Worm (Caenorhabditis elegans) whole organism, late embryonic: ENCODE measurements around the gene F21C10.4.
A peak's percentile ranks its signal among the peaks of the same experiment; 100 is the strongest.

Experiments used
- C08G9.2 ChIP-seq: sonication (generic microtip); optimal IDR thresholded peaks from 2 replicates; lab custom pipeline; 2016; ENCODE audit warnings: mild to moderate bottlenecking, missing genetic modification characterization, moderate library complexity, missing compliant biosample characterization
- C38D4.7 ChIP-seq: fragments of 200-800 bp; sonication (Bioruptor generic); optimal IDR thresholded peaks from 2 replicates; lab custom pipeline; 2018; ENCODE audit warnings: mild to moderate bottlenecking, missing genetic modification characterization, moderate library complexity, missing compliant biosample characterization
- F13H6.1 ChIP-seq: sonication (generic microtip); optimal IDR thresholded peaks from 2 replicates; lab custom pipeline; 2016; ENCODE audit warnings: missing genetic modification characterization, missing compliant biosample characterization
- K09A11.1 ChIP-seq: sonication (generic microtip); optimal IDR thresholded peaks from 2 replicates; lab custom pipeline; 2017; ENCODE audit warnings: antibody characterized with exemption, mild to moderate bottlenecking, missing genetic modification characterization, missing compliant biosample characterization; ENCODE audit not compliant: insufficient read depth
- T23F11.4 ChIP-seq: fragments of 200-800 bp; sonication (Bioruptor generic); optimal IDR thresholded peaks from 2 replicates; lab custom pipeline; 2018; ENCODE audit warnings: mild to moderate bottlenecking, missing genetic modification characterization, missing compliant biosample characterization
- ahr-1 ChIP-seq: sonication (generic microtip); optimal IDR thresholded peaks from 2 replicates; lab custom pipeline; 2016; ENCODE audit warnings: missing genetic modification characterization, missing compliant biosample characterization
- ceh-14 ChIP-seq: sonication (generic microtip); optimal IDR thresholded peaks from 2 replicates; lab custom pipeline; 2016; ENCODE audit warnings: missing genotype, missing genetic modification characterization, missing compliant biosample characterization
- ceh-18 ChIP-seq: sonication (generic microtip); optimal IDR thresholded peaks from 2 replicates; lab custom pipeline; 2016; ENCODE audit warnings: missing genetic modification characterization, missing compliant biosample characterization
- ceh-19 ChIP-seq: fragments of 200-800 bp; sonication (Bioruptor generic); optimal IDR thresholded peaks from 2 replicates; lab custom pipeline; 2018; ENCODE audit warnings: mild to moderate bottlenecking, missing genetic modification characterization, missing compliant biosample characterization
- ceh-22 ChIP-seq: sonication (generic microtip); optimal IDR thresholded peaks from 2 replicates; lab custom pipeline; 2017; ENCODE audit warnings: missing biosample characterization, missing genetic modification characterization
- ceh-24 ChIP-seq: sonication (generic microtip); optimal IDR thresholded peaks from 2 replicates; lab custom pipeline; 2016; ENCODE audit warnings: mild to moderate bottlenecking, missing genetic modification characterization, missing compliant biosample characterization
- ceh-31 ChIP-seq: sonication (generic microtip); optimal IDR thresholded peaks from 2 replicates; lab custom pipeline; 2016; ENCODE audit warnings: missing genetic modification characterization, missing compliant biosample characterization
- ceh-34 ChIP-seq: sonication (generic microtip); optimal IDR thresholded peaks from 2 replicates; lab custom pipeline; 2016; ENCODE audit warnings: mild to moderate bottlenecking, missing genetic modification characterization, missing compliant biosample characterization
- ceh-45 ChIP-seq: fragments of 200-800 bp; sonication (Bioruptor generic); IDR thresholded peaks from 2 replicates; pipeline ENCODE4 v1.3.6; 2022; ENCODE audit warnings: missing genetic modification reagents, missing genetic modification characterization, missing compliant biosample characterization
- ceh-6 ChIP-seq: fragments of 200-800 bp; sonication (Bioruptor generic); optimal IDR thresholded peaks from 2 replicates; lab custom pipeline; 2018; ENCODE audit warnings: mild to moderate bottlenecking, missing genetic modification characterization, missing compliant biosample characterization
- ceh-9 ChIP-seq: sonication (generic microtip); optimal IDR thresholded peaks from 2 replicates; lab custom pipeline; 2016; ENCODE audit warnings: mild to moderate bottlenecking, missing genetic modification characterization, inconsistent platforms, missing compliant biosample characterization
- dve-1 ChIP-seq: sonication (generic microtip); optimal IDR thresholded peaks from 2 replicates; lab custom pipeline; 2017; ENCODE audit warnings: antibody characterized with exemption, mild to moderate bottlenecking, missing genetic modification characterization, missing compliant biosample characterization
- elt-2 ChIP-seq: sonication (generic microtip); optimal IDR thresholded peaks from 2 replicates; lab custom pipeline; 2016; ENCODE audit warnings: missing genetic modification reagents, missing genetic modification characterization, missing compliant biosample characterization
- gmeb-2 ChIP-seq: sonication (generic microtip); optimal IDR thresholded peaks from 2 replicates; lab custom pipeline; 2016; ENCODE audit warnings: missing genetic modification characterization, inconsistent platforms, missing compliant biosample characterization
- hlh-30 ChIP-seq: sonication (generic microtip); optimal IDR thresholded peaks from 2 replicates; lab custom pipeline; 2017; ENCODE audit warnings: antibody characterized with exemption, missing genetic modification characterization, missing compliant biosample characterization; ENCODE audit not compliant: insufficient read depth
- hlh-6 ChIP-seq: sonication (generic microtip); optimal IDR thresholded peaks from 2 replicates; lab custom pipeline; 2016; ENCODE audit warnings: missing genotype, missing genetic modification characterization, missing compliant biosample characterization
- hlh-8 ChIP-seq: sonication (generic microtip); optimal IDR thresholded peaks from 2 replicates; lab custom pipeline; 2016; ENCODE audit warnings: missing genotype, missing genetic modification characterization, missing compliant biosample characterization
- lim-6 ChIP-seq: sonication (generic microtip); optimal IDR thresholded peaks from 2 replicates; lab custom pipeline; 2016; ENCODE audit warnings: missing genetic modification characterization, missing compliant biosample characterization
- mec-3 ChIP-seq: sonication (generic microtip); optimal IDR thresholded peaks from 2 replicates; lab custom pipeline; 2016; ENCODE audit warnings: borderline replicate concordance, missing genetic modification characterization, missing compliant biosample characterization
- nfya-1 ChIP-seq: sonication (generic microtip); optimal IDR thresholded peaks from 2 replicates; lab custom pipeline; 2017; ENCODE audit warnings: missing genetic modification characterization, mild to moderate bottlenecking, missing compliant biosample characterization, antibody characterized with exemption, moderate library complexity
- nhr-11 ChIP-seq: fragments of 150-350 bp; optimal IDR thresholded peaks from 2 replicates; lab custom pipeline; 2014; ENCODE audit warnings: missing biosample characterization, missing genetic modification characterization
- pag-3 ChIP-seq: sonication (generic microtip); optimal IDR thresholded peaks from 2 replicates; lab custom pipeline; 2016; ENCODE audit warnings: missing compliant biosample characterization, missing genetic modification characterization, borderline replicate concordance
- pat-9 ChIP-seq: fragments of 200-800 bp; sonication (Bioruptor generic); optimal IDR thresholded peaks from 2 replicates; lab custom pipeline; 2018; ENCODE audit warnings: mild to moderate bottlenecking, missing genetic modification characterization, moderate library complexity, missing compliant biosample characterization
- pqm-1 ChIP-seq: sonication (generic microtip); optimal IDR thresholded peaks from 2 replicates; lab custom pipeline; 2016; ENCODE audit warnings: missing genetic modification characterization, missing compliant biosample characterization
- sdc-2 ChIP-seq: sonication (generic microtip); optimal IDR thresholded peaks from 2 replicates; lab custom pipeline; 2016; ENCODE audit warnings: missing genotype, missing genetic modification characterization, missing compliant biosample characterization
- sox-4 ChIP-seq: sonication (generic microtip); optimal IDR thresholded peaks from 2 replicates; lab custom pipeline; 2017; ENCODE audit warnings: mild to moderate bottlenecking, missing genetic modification characterization, inconsistent platforms, missing compliant biosample characterization
- tbx-7 ChIP-seq: sonication (generic microtip); optimal IDR thresholded peaks from 2 replicates; lab custom pipeline; 2016; ENCODE audit warnings: missing genotype, missing genetic modification characterization, missing compliant biosample characterization
- unc-42 ChIP-seq: sonication (generic microtip); optimal IDR thresholded peaks from 2 replicates; lab custom pipeline; 2016; ENCODE audit warnings: missing genotype, missing genetic modification characterization, missing compliant biosample characterization
- unc-55 ChIP-seq: sonication (generic microtip); optimal IDR thresholded peaks from 2 replicates; lab custom pipeline; 2017; ENCODE audit warnings: missing biosample characterization, missing genetic modification reagents, missing genetic modification characterization
- unc-86 ChIP-seq: sonication (generic microtip); optimal IDR thresholded peaks from 2 replicates; lab custom pipeline; 2016; ENCODE audit warnings: missing genetic modification characterization, missing compliant biosample characterization
- zip-5 ChIP-seq: sonication (generic microtip); optimal IDR thresholded peaks from 2 replicates; lab custom pipeline; 2016; ENCODE audit warnings: missing genetic modification characterization, missing compliant biosample characterization
- ztf-16 ChIP-seq: sonication (generic microtip); optimal IDR thresholded peaks from 2 replicates; lab custom pipeline; 2017; ENCODE audit warnings: missing genetic modification characterization, missing compliant biosample characterization

F21C10.4 gene

DNA sequence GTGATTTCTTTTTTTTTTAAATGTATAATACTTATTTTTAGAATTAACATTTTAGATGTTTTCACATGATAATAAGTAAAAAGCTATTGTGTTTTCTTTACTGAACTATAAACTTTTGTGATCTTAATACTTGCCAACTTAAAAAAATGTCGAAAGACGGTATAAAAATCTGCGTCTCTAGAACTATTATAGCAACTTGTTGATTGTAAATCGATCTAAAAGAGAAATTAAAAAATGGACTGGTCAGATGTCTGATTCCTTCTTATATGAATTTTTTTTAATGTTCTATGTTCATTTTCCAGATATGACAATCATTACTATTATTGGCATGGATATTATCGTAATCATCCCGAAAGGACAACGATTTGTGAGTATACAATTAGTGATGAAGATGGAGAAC lies 1.4 kb downstream of the F21C10.4 start, which contains the start of gene F21C10.3:
Gene F21C10.3 (plus strand): TSS at position 301 of the 400 bp plus-strand sequence.
- no peak for TF ChIP-seq hlh-6 (tag; lab: Kevin White, UChicago)
- TF ChIP-seq elt-2 (tag; lab: Kevin White, UChicago), result no peak
- TF ChIP-seq gmeb-2, result no peak
- no peak for TF ChIP-seq ceh-18 (tag; lab: Kevin White, UChicago)
- no peak for TF ChIP-seq ahr-1 (tag; lab: Kevin White, UChicago)
- TF ChIP-seq hlh-30, result no peak
- no peak for TF ChIP-seq hlh-8 (tag; lab: Kevin White, UChicago)
- TF ChIP-seq unc-86 (tag; lab: Kevin White, UChicago), result no peak
- no peak for TF ChIP-seq C38D4.7 (GFP tag; lab: Kevin White, UChicago)
- TF ChIP-seq pqm-1 (tag; lab: Kevin White, UChicago), result no peak
- TF ChIP-seq nfya-1 (tag; lab: Kevin White, UChicago), result no peak
- TF ChIP-seq K09A11.1, result no peak
- no peak for TF ChIP-seq lim-6
- TF ChIP-seq tbx-7 (tag; lab: Kevin White, UChicago), result no peak
- no peak for TF ChIP-seq unc-55
- no peak for TF ChIP-seq ceh-9
- no peak for TF ChIP-seq ceh-6 (GFP tag; lab: Kevin White, UChicago)
- TF ChIP-seq, all 69 proteins: peak for 0

DNA sequence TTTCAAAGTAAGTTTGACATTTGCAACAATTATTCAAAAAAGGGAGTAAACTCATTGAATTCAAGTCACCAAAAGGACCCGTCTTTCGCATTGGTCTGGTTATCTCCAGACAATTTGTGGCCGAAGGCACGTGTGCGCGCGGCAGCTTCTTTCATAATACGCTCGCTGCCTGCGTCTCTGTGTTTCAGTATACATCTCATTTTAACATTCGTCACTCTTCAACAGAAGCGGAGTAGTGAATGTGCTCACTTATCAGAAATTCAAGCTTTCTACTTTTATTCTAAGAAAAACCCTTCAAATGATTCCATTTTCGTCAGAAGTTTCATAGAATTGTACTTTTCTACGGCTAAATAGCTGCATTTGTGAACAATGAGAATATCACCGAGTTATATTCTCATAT lies 2.1 kb downstream of the F21C10.4 start:
- no peak for TF ChIP-seq pat-9 (tag; lab: Kevin White, UChicago)
- TF ChIP-seq unc-42 (tag; lab: Kevin White, UChicago), result peak; percentile 40
- TF ChIP-seq hlh-30, result peak; percentile 27

DNA sequence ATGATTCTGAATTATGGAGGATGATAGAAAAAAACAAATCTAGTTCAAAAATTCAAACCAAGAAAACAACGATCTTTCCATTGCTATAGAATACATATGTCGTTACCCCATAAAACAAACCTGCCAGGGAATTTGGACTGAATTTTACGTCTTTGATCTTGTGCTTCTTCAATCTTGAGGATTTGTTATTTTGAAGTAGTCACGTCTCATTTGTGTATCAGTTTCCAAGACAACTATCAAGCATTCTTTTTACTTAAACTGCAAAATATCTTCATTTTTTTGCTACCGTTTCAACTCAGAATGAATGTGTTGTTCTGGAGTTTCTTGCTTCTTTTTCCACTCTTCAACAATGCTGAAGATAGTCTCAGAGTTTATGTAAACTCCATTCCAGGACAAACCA lies 4.3 kb downstream of the F21C10.4 start, which contains the start of gene F21C10.19:
Gene F21C10.19 (plus strand): TSS at position 301 of the 400 bp plus-strand sequence.
- TF ChIP-seq sox-4 (tag; lab: Kevin White, UChicago) (no peak), C38D4.7 (GFP tag; lab: Kevin White, UChicago) (no peak), pqm-1 (tag; lab: Kevin White, UChicago) (no peak), C08G9.2 (tag; lab: Kevin White, UChicago) (no peak), T23F11.4 (no peak), nhr-11 (tag; lab: Kevin White, UChicago) (no peak), zip-5 (tag; lab: Kevin White, UChicago) (no peak), unc-55 (no peak), hlh-30 (no peak), mec-3 (tag; lab: Kevin White, UChicago) (no peak), ceh-6 (GFP tag; lab: Kevin White, UChicago) (no peak), ztf-16 (tag; lab: Kevin White, UChicago) (no peak), ceh-34 (tag; lab: Kevin White, UChicago) (no peak), F13H6.1 (no peak)
- TF ChIP-seq, all 69 proteins: peak for 0

DNA sequence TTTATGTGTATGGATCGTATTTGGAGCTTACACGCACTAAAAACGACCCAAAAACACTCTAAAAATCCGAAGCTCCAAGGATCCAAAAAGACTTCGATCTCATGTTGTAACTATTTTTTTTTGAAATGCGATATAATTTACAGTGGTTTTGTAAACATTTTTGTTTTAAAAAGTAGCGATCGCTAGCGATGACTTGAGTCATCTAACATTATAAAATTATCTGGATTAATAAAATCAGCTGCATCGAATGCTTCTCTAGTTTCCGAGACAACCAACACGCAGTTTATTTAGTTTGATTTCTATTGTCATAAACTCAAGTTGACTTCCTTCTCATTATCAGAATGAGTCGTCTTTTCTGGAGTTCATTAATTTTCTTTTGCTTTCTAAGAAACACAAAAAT lies 5.6 kb downstream of the F21C10.4 start, which contains the start of gene F21C10.1:
Gene F21C10.1 (plus strand): TSS at position 301 of the 400 bp plus-strand sequence.
- TF ChIP-seq sox-4 (tag; lab: Kevin White, UChicago) (no peak), ceh-22 (no peak), C08G9.2 (tag; lab: Kevin White, UChicago) (no peak), ceh-24 (tag; lab: Kevin White, UChicago) (no peak), gmeb-2 (no peak), dve-1 (tag; lab: Kevin White, UChicago) (no peak), mec-3 (tag; lab: Kevin White, UChicago) (no peak), ceh-45 (GFP tag; lab: Robert Waterston, UW) (no peak), sdc-2 (no peak), pag-3 (tag; lab: Kevin White, UChicago) (no peak), K09A11.1 (no peak), ceh-14 (tag; lab: Kevin White, UChicago) (no peak), ceh-19 (GFP tag; lab: Kevin White, UChicago) (no peak), ceh-31 (tag; lab: Kevin White, UChicago) (no peak)
- TF ChIP-seq, all 69 proteins: peak for 0
